Fruit fly (Drosophila melanogaster) whole organism, embryonic: ENCODE data around the gene Mul1.

ENCODE experiments used
- CG1233 ChIP-seq: fragments of 200-800 bp; sonication (Bioruptor generic); optimal IDR thresholded peaks from 4 replicates; lab custom pipeline; 2018; ENCODE audit warnings: missing biosample characterization, mild to moderate bottlenecking, missing genetic modification characterization
- CG15269 ChIP-seq: fragments of 200-800 bp; sonication (Bioruptor generic); optimal IDR thresholded peaks from 2 replicates; lab custom pipeline; 2018; ENCODE audit warnings: missing biosample characterization, mild to moderate bottlenecking, missing genetic modification characterization, moderate library complexity
- CG33557 ChIP-seq: fragments of 200-800 bp; sonication (Bioruptor generic); optimal IDR thresholded peaks from 2 replicates; lab custom pipeline; 2019; ENCODE audit warnings: missing biosample characterization, mild to moderate bottlenecking, missing genetic modification characterization, moderate library complexity
- CG9817 ChIP-seq: fragments of 200-800 bp; sonication (Bioruptor generic); optimal IDR thresholded peaks from 2 replicates; lab custom pipeline; 2018; ENCODE audit warnings: missing biosample characterization, mild to moderate bottlenecking, missing genetic modification characterization, moderate library complexity
- H2.0 ChIP-seq: fragments of 200-800 bp; sonication (Bioruptor generic); IDR thresholded peaks from 2 replicates; pipeline ENCODE4 v1.3.6; 2022; ENCODE audit warnings: missing biosample characterization, missing genetic modification characterization
- HmgZ ChIP-seq: fragments of 200-800 bp; sonication (Bioruptor generic); optimal IDR thresholded peaks from 2 replicates; lab custom pipeline; 2018; ENCODE audit warnings: missing biosample characterization, mild to moderate bottlenecking, missing genetic modification characterization
- TFAM ChIP-seq: fragments of 200-800 bp; sonication (Bioruptor generic); optimal IDR thresholded peaks from 2 replicates; lab custom pipeline; 2017; ENCODE audit warnings: missing biosample characterization, missing genetic modification characterization, inconsistent platforms
- ewg ChIP-seq: fragments of 200-800 bp; sonication (Bioruptor generic); optimal IDR thresholded peaks from 3 replicates; lab custom pipeline; 2017; ENCODE audit warnings: mild to moderate bottlenecking, missing biosample characterization, missing genetic modification reagents, missing genetic modification characterization
- gem ChIP-seq: fragments of 200-800 bp; sonication (Bioruptor generic); optimal IDR thresholded peaks from 2 replicates; lab custom pipeline; 2019; ENCODE audit warnings: missing biosample characterization, mild to moderate bottlenecking, missing genetic modification characterization, moderate library complexity
- kni ChIP-seq: fragments of 200-800 bp; sonication (Bioruptor generic); optimal IDR thresholded peaks from 3 replicates; lab custom pipeline; 2017; ENCODE audit warnings: mild to moderate bottlenecking, missing biosample characterization, missing genetic modification reagents, missing genetic modification characterization
- lilli ChIP-seq: fragments of 200-800 bp; sonication (Bioruptor generic); optimal IDR thresholded peaks from 3 replicates; lab custom pipeline; 2016; ENCODE audit warnings: missing biosample characterization, missing genetic modification characterization
- sim ChIP-seq: fragments of 200-800 bp; sonication (Bioruptor generic); IDR thresholded peaks from 2 replicates; pipeline ENCODE4 v1.3.6; 2022; ENCODE audit warnings: missing biosample characterization, missing genetic modification characterization

dm6 chr3L:3972599-3972998, 48.7 kb upstream of the Mul1 start, which contains the start of gene CG43915:
- TF ChIP-seq CG33557 (GFP tag; lab: Kevin White, UChicago) (no peak), gem (tag; lab: Kevin White, UChicago) (no peak), CG1233 (GFP tag; lab: Kevin White, UChicago) (no peak), ewg (GFP tag; lab: Kevin White, UChicago) (no peak), kni (GFP tag; lab: Kevin White, UChicago) (no peak), sim (GFP tag; lab: Robert Waterston, UW) (no peak), H2.0 (GFP tag; lab: Robert Waterston, UW) (no peak), CG9817 (no peak), TFAM (GFP tag; lab: Kevin White, UChicago) (no peak), CG15269 (tag; lab: Kevin White, UChicago) (no peak), lilli (GFP tag; lab: Kevin White, UChicago) (no peak), HmgZ (tag; lab: Kevin White, UChicago) (no peak)
